Worm (Caenorhabditis elegans) whole organism, L1 larva: Measurements from ENCODE around the gene F11G11.13.

ENCODE experiments used
- C16A3.4 ChIP-seq: fragments of 150-350 bp; optimal IDR thresholded peaks from 2 replicates; lab custom pipeline; 2014; ENCODE audit warnings: missing biosample characterization, missing genetic modification characterization
- C34B4.2 ChIP-seq: sonication (generic microtip); optimal IDR thresholded peaks from 2 replicates; lab custom pipeline; 2017; ENCODE audit warnings: mild to moderate bottlenecking, missing genetic modification characterization, missing compliant biosample characterization
- ceh-8 ChIP-seq: fragments of 200-800 bp; sonication (Bioruptor generic); optimal IDR thresholded peaks from 2 replicates; lab custom pipeline; 2018; ENCODE audit warnings: mild to moderate bottlenecking, missing genetic modification characterization, moderate library complexity, missing compliant biosample characterization
- ceh-82 ChIP-seq, 3 experiments: fragments of 150-350 bp in 1 of 3; sonication (generic microtip) in 2 of 3; optimal IDR thresholded peaks; 2 replicates each; lab custom pipeline; 2014 to 2017; ENCODE audit warnings: missing biosample characterization in 3 of 3, missing genetic modification characterization in 3 of 3
- efl-3 ChIP-seq: fragments of 200-800 bp; sonication (Bioruptor generic); optimal IDR thresholded peaks from 2 replicates; lab custom pipeline; 2018; ENCODE audit warnings: mild to moderate bottlenecking, missing genetic modification characterization, missing compliant biosample characterization
- hpl-2 ChIP-seq: fragments of 150-350 bp; optimal IDR thresholded peaks from 2 replicates; lab custom pipeline; 2014; ENCODE audit warnings: missing biosample characterization, missing genetic modification reagents, missing genetic modification characterization
- mab-9 ChIP-seq: fragments of 200-800 bp; sonication (Bioruptor generic); IDR thresholded peaks from 2 replicates; pipeline ENCODE4 v1.3.6; 2022; ENCODE audit warnings: missing genetic modification reagents, missing genetic modification characterization, missing compliant biosample characterization

F11G11.13 gene

ce11 chrII:4827734-4828609, 48.0 kb downstream of the F11G11.13 start, which contains the start of the genes fbxb-88 and tbck-1 (continued):
- TF ChIP-seq C34B4.2: no peak
- TF ChIP-seq efl-3: no peak
- peak; percentile 57 for TF ChIP-seq C16A3.4 (tag; lab: Kevin White, UChicago)
- no peak for TF ChIP-seq hpl-2 (GFP tag; lab: Kevin White, UChicago)
- no peak for TF ChIP-seq ceh-8 (GFP tag; lab: Kevin White, UChicago)
- TF ChIP-seq ceh-82 (tag; optimal IDR thresholded peaks at IDR 0.05; lab: Kevin White, UChicago): peak in 2 of 3 experiments; percentile 53 to 62
- TF ChIP-seq mab-9 (GFP tag; lab: Robert Waterston, UW): no peak
